Fruit fly (Drosophila melanogaster): ENCODE results near the gene E2f1.

DNA sequence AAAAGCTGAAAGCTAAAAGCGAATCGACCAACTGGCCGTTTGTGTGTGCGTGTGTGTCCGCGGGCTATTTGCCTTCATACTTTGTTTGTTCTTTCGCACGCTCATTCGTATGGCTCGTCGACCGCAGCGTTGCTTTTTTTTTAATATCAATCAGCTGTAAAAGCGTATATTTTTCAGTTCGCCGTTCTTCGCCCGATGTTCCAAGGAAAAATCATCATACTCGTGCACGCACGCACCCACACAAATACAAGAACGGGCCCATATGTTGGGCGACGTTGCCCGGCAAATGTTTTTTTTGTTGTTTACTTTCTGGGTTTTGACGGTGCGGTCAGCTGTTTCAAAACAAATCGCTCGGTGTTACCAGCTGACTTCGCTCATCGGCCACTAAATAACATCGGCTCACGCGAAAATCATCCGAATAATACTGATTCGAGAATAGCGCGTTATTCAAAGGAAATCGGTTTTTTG, at the start of gene E2f1:
- TF ChIP-seq CTCF (optimal IDR thresholded peaks at IDR 0.05), result no peak
- no peak for TF ChIP-seq CG8478 (optimal IDR thresholded peaks at IDR 0.05)

Data from S2 (cell line).